Fruit fly (Drosophila melanogaster) whole organism, wandering third instar larva: ENCODE data around the gene ca.

Experiments
- Hnf4 ChIP-seq: fragments of 200-800 bp; sonication (Bioruptor generic); optimal IDR thresholded peaks from 2 replicates; lab custom pipeline; 2016; ENCODE audit warnings: missing biosample characterization, mild to moderate bottlenecking, missing genetic modification characterization
- Hr78 ChIP-seq: fragments of >200 bp; optimal IDR thresholded peaks from 2 replicates; lab custom pipeline; 2017; ENCODE audit warnings: missing biosample characterization, missing genetic modification characterization
- Jra ChIP-seq: sonication (Bioruptor generic); optimal IDR thresholded peaks from 2 replicates; lab custom pipeline; 2016; ENCODE audit warnings: missing biosample characterization, missing genetic modification characterization
- N ChIP-seq: fragments of >200 bp; optimal IDR thresholded peaks from 2 replicates; lab custom pipeline; 2018; ENCODE audit warnings: missing biosample characterization, missing external identifiers, missing genetic modification characterization
- OdsH ChIP-seq: fragments of 200-800 bp; sonication (Bioruptor generic); optimal IDR thresholded peaks from 2 replicates; lab custom pipeline; 2016; ENCODE audit warnings: missing biosample characterization, mild to moderate bottlenecking, missing genetic modification characterization
- Sp1 ChIP-seq: fragments of 200-800 bp; sonication (Bioruptor generic); optimal IDR thresholded peaks from 3 replicates; lab custom pipeline; 2019; ENCODE audit warnings: missing biosample characterization, mild to moderate bottlenecking, missing genetic modification characterization, moderate library complexity
- dmrt93B ChIP-seq: fragments of 200-800 bp; sonication (Bioruptor generic); optimal IDR thresholded peaks from 2 replicates; lab custom pipeline; 2018; ENCODE audit warnings: missing biosample characterization, mild to moderate bottlenecking, missing genetic modification characterization
- dsf ChIP-seq: sonication (Bioruptor generic); optimal IDR thresholded peaks from 2 replicates; lab custom pipeline; 2016; ENCODE audit warnings: missing biosample characterization, missing genetic modification characterization, borderline replicate concordance
- foxo ChIP-seq, 2 experiments: fragments of 200-800 bp; sonication (Bioruptor generic); optimal IDR thresholded peaks; 2 replicates in 1 of 2; 3 replicates in 1 of 2; lab custom pipeline; 2016 to 2017; ENCODE audit warnings: missing biosample characterization in 2 of 2, missing genetic modification characterization in 2 of 2
- fru ChIP-seq: fragments of 200-800 bp; sonication (Bioruptor generic); optimal IDR thresholded peaks from 3 replicates; lab custom pipeline; 2016; ENCODE audit warnings: missing biosample characterization, mild to moderate bottlenecking, missing genetic modification characterization
- h ChIP-seq: fragments of 200-800 bp; sonication (Bioruptor generic); optimal IDR thresholded peaks from 3 replicates; lab custom pipeline; 2016; ENCODE audit warnings: missing biosample characterization, mild to moderate bottlenecking, missing genetic modification characterization
- lola ChIP-seq: fragments of >200 bp; optimal IDR thresholded peaks from 2 replicates; lab custom pipeline; 2017; ENCODE audit warnings: missing biosample characterization, missing genetic modification characterization
- psq ChIP-seq: fragments of 200-800 bp; sonication (Bioruptor generic); optimal IDR thresholded peaks from 3 replicates; lab custom pipeline; 2017; ENCODE audit warnings: missing biosample characterization, mild to moderate bottlenecking, missing genetic modification characterization, moderate library complexity

DNA sequence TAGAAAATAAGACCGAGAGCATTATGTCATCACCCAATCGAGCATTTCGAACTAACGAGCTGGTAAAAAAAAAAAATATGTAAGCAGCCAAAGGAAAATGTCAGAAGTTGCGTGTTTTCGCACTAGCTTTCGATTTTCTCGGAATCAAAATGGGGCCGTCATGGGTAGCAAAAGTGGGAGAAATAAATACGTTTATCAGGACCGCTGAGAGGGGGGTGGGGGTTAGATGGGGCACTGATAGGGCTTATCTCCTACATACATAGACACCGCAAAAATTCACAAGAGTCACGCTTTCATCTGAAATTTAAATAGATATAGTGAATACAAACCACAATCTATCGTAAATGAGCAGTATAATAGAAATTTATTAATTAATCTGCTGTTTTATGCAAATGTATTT lies 29.4 kb upstream of the ca start:
- TF ChIP-seq fru (GFP tag; lab: Kevin White, UChicago) (no peak), psq (GFP tag; lab: Kevin White, UChicago) (no peak), foxo (GFP tag; optimal IDR thresholded peaks at IDR 0.05; lab: Kevin White, UChicago) (no peak), dsf (no peak), OdsH (GFP tag; lab: Kevin White, UChicago) (no peak), N (GFP tag; lab: Kevin White, UChicago) (no peak), Sp1 (no peak), h (GFP tag; lab: Kevin White, UChicago) (no peak), dmrt93B (no peak), Hr78 (GFP tag; lab: Kevin White, UChicago) (no peak), Hnf4 (GFP tag; lab: Kevin White, UChicago) (no peak), Jra (GFP tag; lab: Kevin White, UChicago) (no peak), lola (no peak)
